Worm (Caenorhabditis elegans) whole organism, L1 larva: ENCODE data around the gene F08F3.1.

Experiments used
- C34B4.2 ChIP-seq: sonication (generic microtip); optimal IDR thresholded peaks from 2 replicates; lab custom pipeline; 2017; ENCODE audit warnings: mild to moderate bottlenecking, missing genetic modification characterization, missing compliant biosample characterization
- alr-1 ChIP-seq: fragments of 200-800 bp; sonication (Bioruptor generic); optimal IDR thresholded peaks from 2 replicates; lab custom pipeline; 2018; ENCODE audit warnings: borderline replicate concordance, mild to moderate bottlenecking, missing genetic modification characterization, missing compliant biosample characterization
- elt-3 ChIP-seq, 6 experiments: fragments of 150-350 bp in 1 of 6; sonication (generic microtip); optimal IDR thresholded peaks; 2 replicates each; lab custom pipeline; 2017 to 2018; ENCODE audit warnings: missing biosample characterization in 6 of 6, missing genetic modification characterization in 6 of 6, inconsistent platforms in 1 of 6
- lsy-2 ChIP-seq, 2 experiments: fragments of 150-350 bp; optimal IDR thresholded peaks; 2 replicates each; lab custom pipeline; 2014; ENCODE audit warnings: missing biosample characterization in 2 of 2, missing genetic modification characterization in 2 of 2
- mdl-1 ChIP-seq, 2 experiments: fragments of 150-350 bp; optimal IDR thresholded peaks; 2 replicates each; lab custom pipeline; 2014 to 2017; ENCODE audit warnings: missing biosample characterization in 2 of 2, missing genetic modification characterization in 2 of 2, inconsistent platforms in 1 of 2
- nhr-47 ChIP-seq: sonication (generic microtip); optimal IDR thresholded peaks from 2 replicates; lab custom pipeline; 2016; ENCODE audit warnings: mild to moderate bottlenecking, missing genetic modification characterization, moderate library complexity, missing compliant biosample characterization
- snpc-4 ChIP-seq: fragments of 150-350 bp; optimal IDR thresholded peaks from 2 replicates; lab custom pipeline; 2014; ENCODE audit warnings: missing biosample characterization, missing genetic modification characterization
- sptf-1 ChIP-seq: fragments of 150-350 bp; optimal IDR thresholded peaks from 2 replicates; lab custom pipeline; 2014; ENCODE audit warnings: missing biosample characterization, missing genetic modification characterization
- zag-1 ChIP-seq: fragments of 150-350 bp; optimal IDR thresholded peaks from 2 replicates; lab custom pipeline; 2014; ENCODE audit warnings: missing biosample characterization, missing genetic modification characterization
- ztf-4 ChIP-seq: fragments of 150-350 bp; optimal IDR thresholded peaks from 2 replicates; lab custom pipeline; 2014; ENCODE audit warnings: missing biosample characterization, missing genetic modification characterization

DNA sequence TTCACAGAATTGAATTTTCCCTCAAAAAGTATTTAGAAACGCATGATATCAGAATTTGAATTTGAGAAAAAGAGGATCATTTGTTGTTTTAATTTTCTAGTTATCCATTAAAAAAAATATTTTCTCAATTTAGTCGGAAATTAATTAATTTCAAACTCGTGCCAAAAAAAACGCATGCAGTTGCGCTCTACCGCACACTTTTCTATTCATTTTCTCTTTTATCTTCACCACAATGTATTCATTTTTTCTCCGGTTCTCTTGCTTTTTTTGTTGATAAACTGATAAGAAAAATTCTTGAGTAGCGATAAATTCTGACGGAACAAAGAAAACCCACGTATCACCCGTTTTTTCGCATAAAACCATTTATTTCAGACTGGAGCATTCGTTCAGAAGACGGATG is 12.9 kb upstream of the F08F3.1 start, which contains the start of gene acl-6:
- TF ChIP-seq ztf-4 (tag; lab: Kevin White, UChicago) (no peak), elt-3 (tag; optimal IDR thresholded peaks at IDR 0.05; lab: Kevin White, UChicago) (peak in 4 of 6 experiments; percentile 39 to 79 (median 68)), zag-1 (tag; lab: Kevin White, UChicago) (no peak), snpc-4 (tag; lab: Kevin White, UChicago) (no peak), nhr-47 (tag; lab: Kevin White, UChicago) (peak; percentile 37), sptf-1 (tag; lab: Kevin White, UChicago) (no peak), mdl-1 (tag; optimal IDR thresholded peaks at IDR 0.05; lab: Kevin White, UChicago) (peak in 1 of 2 experiments; percentile 33), alr-1 (tag; lab: Kevin White, UChicago) (no peak), lsy-2 (tag; optimal IDR thresholded peaks at IDR 0.05; lab: Kevin White, UChicago) (peak; percentile 44 to 76), C34B4.2 (tag; lab: Kevin White, UChicago) (no peak)
